Fruit fly (Drosophila melanogaster): ENCODE data around the gene Tgs1.

Tgs1 gene

DNA sequence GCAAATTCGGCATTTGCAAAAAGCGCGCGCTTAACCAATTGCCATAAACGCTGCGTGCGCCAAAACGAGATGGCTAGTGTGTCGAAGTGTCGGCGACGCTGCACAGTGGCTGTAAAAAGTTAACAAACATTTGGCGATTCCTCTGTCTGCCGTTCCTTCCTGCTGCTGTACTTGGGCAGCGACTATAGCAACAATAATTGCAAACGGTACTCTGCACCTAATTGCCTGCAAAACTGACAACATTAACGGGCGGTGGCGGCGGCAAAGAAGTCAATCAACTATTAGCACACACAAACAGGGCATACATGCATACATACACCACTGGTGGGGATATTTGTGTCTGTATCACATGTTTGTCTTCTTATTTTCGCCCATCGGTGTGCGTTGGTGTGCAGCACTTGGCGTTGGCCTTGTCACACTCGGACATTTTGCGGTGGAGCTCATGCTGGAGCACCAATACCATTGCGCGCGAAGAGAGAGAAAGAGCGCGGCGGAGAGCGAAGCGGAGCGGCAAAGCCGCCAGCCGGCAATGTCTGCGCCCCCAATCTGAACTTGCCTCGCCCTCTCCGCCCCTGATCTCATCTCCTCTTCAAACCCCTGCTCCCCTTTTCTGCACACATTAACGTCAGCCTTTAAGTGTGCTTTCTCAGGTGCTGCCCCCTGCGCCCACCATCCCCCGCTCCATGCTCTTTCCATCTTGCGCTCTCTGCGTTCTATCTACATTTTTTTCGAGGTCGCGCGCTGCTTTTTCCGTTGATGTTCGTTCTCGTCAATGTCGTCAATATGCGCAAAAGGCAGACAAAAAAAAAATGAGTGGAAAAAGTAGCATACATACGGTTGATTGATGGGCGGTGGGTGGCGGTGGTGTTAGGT is 10.9 kb upstream of the Tgs1 start (continued):
- no peak for TF ChIP-seq gcm (GFP tag; optimal IDR thresholded peaks at IDR 0.05)
- no peak for TF ChIP-seq Dek (tag; optimal IDR thresholded peaks at IDR 0.05)
- TF ChIP-seq mam (GFP tag; optimal IDR thresholded peaks at IDR 0.05) = no peak
- no peak for TF ChIP-seq Poxn (GFP tag; IDR thresholded peaks at IDR 0.05)
- TF ChIP-seq Kr (GFP tag; optimal IDR thresholded peaks at IDR 0.05) = no peak
- TF ChIP-seq CG6813 (GFP tag; optimal IDR thresholded peaks at IDR 0.05) = no peak
- TF ChIP-seq CG1603 (tag; optimal IDR thresholded peaks at IDR 0.05) = peak; percentile 15
- TF ChIP-seq CG15073 (GFP tag; optimal IDR thresholded peaks at IDR 0.05) = no peak
- TF ChIP-seq CG18619 (GFP tag; optimal IDR thresholded peaks at IDR 0.05) = no peak
- TF ChIP-seq CG11696 (GFP tag; IDR thresholded peaks at IDR 0.05) = no peak
- no peak for TF ChIP-seq Abd-B (GFP tag; optimal IDR thresholded peaks at IDR 0.05)
- peak; percentile 21; the same call in 1 of the 2 replicates for TF ChIP-seq CG3847 (GFP tag; IDR thresholded peaks at IDR 0.05)
- TF ChIP-seq CG2875 (GFP tag; optimal IDR thresholded peaks at IDR 0.05) = no peak
- no peak for TF ChIP-seq ara (GFP tag; IDR thresholded peaks at IDR 0.05)
- no peak for TF ChIP-seq CG3065 (GFP tag; optimal IDR thresholded peaks at IDR 0.05)
- peak; percentile 61 for TF ChIP-seq nom (GFP tag; optimal IDR thresholded peaks at IDR 0.05)
- TF ChIP-seq Max (GFP tag; optimal IDR thresholded peaks at IDR 0.05) = no peak
- TF ChIP-seq aop (GFP tag; IDR thresholded peaks at IDR 0.05) = no peak
- TF ChIP-seq C15 (GFP tag; IDR thresholded peaks at IDR 0.05) = no peak
- no peak for TF ChIP-seq CrebB (tag; optimal IDR thresholded peaks at IDR 0.05)
- TF ChIP-seq schlank (tag; optimal IDR thresholded peaks at IDR 0.05) = no peak
- TF ChIP-seq Fer3 (tag; optimal IDR thresholded peaks at IDR 0.05) = no peak
- no peak for TF ChIP-seq dati (GFP tag; IDR thresholded peaks at IDR 0.05)
- 0 out of 3 replicates have a peak, but pooled peaks have one; percentile 13 for TF ChIP-seq tgo (GFP tag; IDR thresholded peaks at IDR 0.05)
- TF ChIP-seq CG12659 (GFP tag; optimal IDR thresholded peaks at IDR 0.05) = peak; percentile 17
- no peak for TF ChIP-seq Antp (GFP tag; optimal IDR thresholded peaks at IDR 0.05)
- no peak for TF ChIP-seq CG14014 (GFP tag; IDR thresholded peaks at IDR 0.05)
- TF ChIP-seq CG11085 (GFP tag; IDR thresholded peaks at IDR 0.05) = 0 out of 2 replicates have a peak, but pooled peaks have one; percentile 25
- peak; percentile 42; the same call in 1 of the 2 replicates for TF ChIP-seq lmd (GFP tag; IDR thresholded peaks at IDR 0.05)
- TF ChIP-seq Mad (GFP tag; optimal IDR thresholded peaks at IDR 0.05) = no peak
- no peak for TF ChIP-seq GATAe (GFP tag; conservative IDR thresholded peaks at IDR 0.05)
- TF ChIP-seq CG30020 (tag; optimal IDR thresholded peaks at IDR 0.05) = no peak
- TF ChIP-seq rib (GFP tag; IDR thresholded peaks at IDR 0.05) = peak; percentile 89; the same call in 1 of the 2 replicates
- TF ChIP-seq Lpt (GFP tag; optimal IDR thresholded peaks at IDR 0.05) = no peak
- TF ChIP-seq pb (GFP tag; optimal IDR thresholded peaks at IDR 0.05) = no peak
- no peak for TF ChIP-seq insv (GFP tag; optimal IDR thresholded peaks at IDR 0.05)
- TF ChIP-seq CG8765 (GFP tag; IDR thresholded peaks at IDR 0.05) = 0 out of 2 replicates have a peak, but pooled peaks have one; percentile 38
- TF ChIP-seq sna (GFP tag; IDR thresholded peaks at IDR 0.05; ENCODE audit: partially characterized antibody) = no peak
- TF ChIP-seq CG7786 (GFP tag; optimal IDR thresholded peaks at IDR 0.05) = no peak
- TF ChIP-seq corto (GFP tag; optimal IDR thresholded peaks at IDR 0.05) = peak; percentile 48
- TF ChIP-seq chif (GFP tag; optimal IDR thresholded peaks at IDR 0.05) = no peak
- TF ChIP-seq CG17802 (tag; optimal IDR thresholded peaks at IDR 0.05) = no peak
- TF ChIP-seq gce (GFP tag; IDR thresholded peaks at IDR 0.05) = no peak
- TF ChIP-seq CG8359 (GFP tag; optimal IDR thresholded peaks at IDR 0.05; ENCODE audit: borderline replicate concordance) = no peak
- no peak for TF ChIP-seq CG8944 (GFP tag; optimal IDR thresholded peaks at IDR 0.05)
- TF ChIP-seq grau (tag; optimal IDR thresholded peaks at IDR 0.05) = peak; percentile 16
- TF ChIP-seq bigmax (GFP tag; optimal IDR thresholded peaks at IDR 0.05) = no peak
- no peak for TF ChIP-seq CG7839 (tag; optimal IDR thresholded peaks at IDR 0.05)
- peak; percentile 78 for TF ChIP-seq sug (tag; optimal IDR thresholded peaks at IDR 0.05)
